Worm (Caenorhabditis elegans) whole organism, mixed stage, embryonic: Measurements from ENCODE around the gene T26H5.4.

ENCODE experiments used
- M03D4.4 ChIP-seq: sonication (generic microtip); optimal IDR thresholded peaks from 2 replicates; lab custom pipeline; 2017; ENCODE audit warnings: mild to moderate bottlenecking, missing genetic modification characterization, missing compliant biosample characterization
- bed-3 ChIP-seq: fragments of 200-800 bp; sonication (Bioruptor generic); optimal IDR thresholded peaks from 3 replicates; lab custom pipeline; 2018; ENCODE audit warnings: mild to moderate bottlenecking, missing genetic modification characterization, moderate library complexity, missing compliant biosample characterization
- blmp-1 ChIP-seq: fragments of 150-350 bp; optimal IDR thresholded peaks from 2 replicates; lab custom pipeline; 2014; ENCODE audit warnings: missing biosample characterization, missing genetic modification characterization
- ceh-39 ChIP-seq: fragments of 150-350 bp; optimal IDR thresholded peaks from 2 replicates; lab custom pipeline; 2014; ENCODE audit warnings: missing biosample characterization, missing genetic modification characterization
- ceh-43 ChIP-seq: fragments of 200-800 bp; sonication (Bioruptor generic); optimal IDR thresholded peaks from 2 replicates; lab custom pipeline; 2018; ENCODE audit warnings: mild to moderate bottlenecking, missing genetic modification characterization, moderate library complexity, missing compliant biosample characterization
- ceh-83 ChIP-seq: fragments of 200-800 bp; sonication (Bioruptor generic); optimal IDR thresholded peaks from 2 replicates; lab custom pipeline; 2018; ENCODE audit warnings: mild to moderate bottlenecking, missing genetic modification characterization, missing compliant biosample characterization
- ces-1 ChIP-seq: fragments of 150-350 bp; optimal IDR thresholded peaks from 2 replicates; lab custom pipeline; 2014; ENCODE audit warnings: missing biosample characterization, missing genetic modification reagents, missing genetic modification characterization
- cnd-1 ChIP-seq: fragments of 200-800 bp; sonication (Bioruptor generic); optimal IDR thresholded peaks from 2 replicates; lab custom pipeline; 2018; ENCODE audit warnings: mild to moderate bottlenecking, missing genetic modification characterization, missing compliant biosample characterization
- drap-1 ChIP-seq: fragments of 200-800 bp; sonication (Bioruptor generic); optimal IDR thresholded peaks from 3 replicates; lab custom pipeline; 2018; ENCODE audit warnings: mild to moderate bottlenecking, missing genetic modification characterization, missing compliant biosample characterization
- elt-1 ChIP-seq: sonication (generic microtip); optimal IDR thresholded peaks from 2 replicates; lab custom pipeline; 2017; ENCODE audit warnings: missing genetic modification characterization, mild to moderate bottlenecking, missing compliant biosample characterization, antibody characterized with exemption, moderate library complexity, borderline replicate concordance; ENCODE audit not compliant: insufficient read depth
- elt-3 ChIP-seq: fragments of 150-350 bp; optimal IDR thresholded peaks from 2 replicates; lab custom pipeline; 2014; ENCODE audit warnings: missing biosample characterization, missing genetic modification characterization
- flh-1 ChIP-seq: fragments of 200-800 bp; sonication (Bioruptor generic); optimal IDR thresholded peaks from 2 replicates; lab custom pipeline; 2018; ENCODE audit warnings: mild to moderate bottlenecking, missing genetic modification characterization, moderate library complexity, missing compliant biosample characterization
- ham-2 ChIP-seq: fragments of 200-800 bp; sonication (Bioruptor generic); optimal IDR thresholded peaks from 2 replicates; lab custom pipeline; 2018; ENCODE audit warnings: mild to moderate bottlenecking, missing genetic modification characterization, missing compliant biosample characterization
- hlh-1 ChIP-seq: fragments of 150-350 bp; optimal IDR thresholded peaks from 2 replicates; lab custom pipeline; 2014; ENCODE audit warnings: missing biosample characterization, missing genetic modification reagents, missing genetic modification characterization
- lin-13 ChIP-seq: fragments of 150-350 bp; optimal IDR thresholded peaks from 2 replicates; lab custom pipeline; 2014; ENCODE audit warnings: missing biosample characterization, missing genetic modification characterization
- lin-32 ChIP-seq: fragments of 200-800 bp; sonication (Bioruptor generic); optimal IDR thresholded peaks from 2 replicates; lab custom pipeline; 2018; ENCODE audit warnings: mild to moderate bottlenecking, missing genetic modification characterization, missing compliant biosample characterization
- lsy-2 ChIP-seq: fragments of 150-350 bp; optimal IDR thresholded peaks from 2 replicates; lab custom pipeline; 2014; ENCODE audit warnings: missing biosample characterization, missing genetic modification characterization
- mab-5 ChIP-seq: fragments of 150-350 bp; optimal IDR thresholded peaks from 2 replicates; lab custom pipeline; 2014; ENCODE audit warnings: missing biosample characterization, missing genetic modification characterization
- mep-1 ChIP-seq: fragments of 150-350 bp; optimal IDR thresholded peaks from 2 replicates; lab custom pipeline; 2017; ENCODE audit warnings: missing biosample characterization, missing genetic modification reagents, missing genetic modification characterization, inconsistent platforms
- mls-2 ChIP-seq: sonication (generic microtip); optimal IDR thresholded peaks from 2 replicates; lab custom pipeline; 2016; ENCODE audit warnings: mild to moderate bottlenecking, missing genetic modification characterization, moderate library complexity, missing compliant biosample characterization
- nhr-12 ChIP-seq: fragments of 150-350 bp; optimal IDR thresholded peaks from 2 replicates; lab custom pipeline; 2014; ENCODE audit warnings: missing biosample characterization, missing genetic modification characterization
- nhr-2 ChIP-seq: fragments of 150-350 bp; optimal IDR thresholded peaks from 2 replicates; lab custom pipeline; 2014; ENCODE audit warnings: missing biosample characterization, missing genetic modification characterization
- nhr-237 ChIP-seq: fragments of 150-350 bp; optimal IDR thresholded peaks from 2 replicates; lab custom pipeline; 2014; ENCODE audit warnings: missing biosample characterization, missing genetic modification characterization
- nhr-28 ChIP-seq: fragments of 150-350 bp; optimal IDR thresholded peaks from 2 replicates; lab custom pipeline; 2014; ENCODE audit warnings: missing biosample characterization, missing genetic modification characterization
- nhr-76 ChIP-seq: sonication (generic microtip); optimal IDR thresholded peaks from 2 replicates; lab custom pipeline; 2017; ENCODE audit warnings: missing biosample characterization, missing genetic modification characterization
- pha-4 ChIP-seq: fragments of 150-350 bp; optimal IDR thresholded peaks from 2 replicates; lab custom pipeline; 2018; ENCODE audit warnings: missing biosample characterization, missing genetic modification reagents, missing genetic modification characterization
- sem-2 ChIP-seq: fragments of 200-800 bp; sonication (Bioruptor generic); optimal IDR thresholded peaks from 2 replicates; lab custom pipeline; 2018; ENCODE audit warnings: mild to moderate bottlenecking, missing genetic modification characterization, missing compliant biosample characterization
- snpc-4 ChIP-seq: fragments of 150-350 bp; optimal IDR thresholded peaks from 2 replicates; lab custom pipeline; 2014; ENCODE audit warnings: missing biosample characterization, missing genetic modification characterization
- sptf-1 ChIP-seq: sonication (generic microtip); optimal IDR thresholded peaks from 2 replicates; lab custom pipeline; 2017; ENCODE audit warnings: mild to moderate bottlenecking, missing genetic modification characterization, moderate library complexity, missing compliant biosample characterization
- tbx-8 ChIP-seq: fragments of 200-800 bp; sonication (Bioruptor generic); optimal IDR thresholded peaks from 2 replicates; lab custom pipeline; 2018; ENCODE audit warnings: mild to moderate bottlenecking, missing genetic modification characterization, moderate library complexity, missing compliant biosample characterization
- unc-120 ChIP-seq: sonication (generic microtip); optimal IDR thresholded peaks from 2 replicates; lab custom pipeline; 2017; ENCODE audit warnings: missing genetic modification characterization, missing compliant biosample characterization; ENCODE audit not compliant: poor library complexity, severe bottlenecking
- unc-39 ChIP-seq: fragments of 150-350 bp; optimal IDR thresholded peaks from 2 replicates; lab custom pipeline; 2014; ENCODE audit warnings: missing biosample characterization, missing genetic modification characterization
- unc-62 ChIP-seq: fragments of 150-350 bp; optimal IDR thresholded peaks from 2 replicates; lab custom pipeline; 2014; ENCODE audit warnings: missing biosample characterization, missing genetic modification reagents, missing genetic modification characterization
- zip-8 ChIP-seq: fragments of 150-350 bp; optimal IDR thresholded peaks from 2 replicates; lab custom pipeline; 2014; ENCODE audit warnings: missing biosample characterization, missing genetic modification characterization
- ztf-11 ChIP-seq: fragments of 150-350 bp; optimal IDR thresholded peaks from 2 replicates; lab custom pipeline; 2014; ENCODE audit warnings: missing biosample characterization, missing genetic modification characterization

The T26H5.4 gene

DNA sequence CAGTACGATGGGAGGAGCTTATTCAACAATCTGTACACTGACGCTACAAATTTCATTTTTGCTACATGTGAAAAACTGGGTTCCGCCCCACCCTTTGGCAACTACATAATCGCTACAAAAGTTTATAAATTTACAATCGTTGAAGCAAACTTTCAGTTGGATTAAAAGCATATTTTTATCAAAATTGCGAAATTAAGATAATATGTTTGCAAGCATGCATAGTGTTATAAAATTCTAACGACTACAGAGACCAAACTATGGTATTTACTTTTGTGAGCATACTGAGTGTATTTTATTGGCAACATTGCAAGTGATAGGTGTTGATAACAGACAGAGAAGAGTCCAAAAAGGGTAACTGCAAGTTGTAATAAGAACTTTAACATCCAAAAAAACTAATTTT lies 30.1 kb upstream of the T26H5.4 start, which contains the start of gene C06B8.2:
C06B8.2 (minus strand) TSS at position 153 of the 400 bp plus-strand sequence.
- no peak for TF ChIP-seq cnd-1 (tag; lab: Kevin White, UChicago)
- TF ChIP-seq, all 35 proteins: peak for 0

- TF ChIP-seq mep-1 (tag; lab: Kevin White, UChicago): no peak
- no peak for TF ChIP-seq sptf-1 (tag; lab: Kevin White, UChicago)
- no peak for TF ChIP-seq nhr-28 (tag; lab: Kevin White, UChicago)
- no peak for TF ChIP-seq ceh-39 (tag; lab: Kevin White, UChicago)
- no peak for TF ChIP-seq elt-3
- no peak for TF ChIP-seq zip-8
- no peak for TF ChIP-seq mab-5 (tag; lab: Kevin White, UChicago)
- no peak for TF ChIP-seq ztf-11 (tag; lab: Kevin White, UChicago)
- no peak for TF ChIP-seq hlh-1
- TF ChIP-seq ceh-43: no peak
- TF ChIP-seq M03D4.4 (tag; lab: Kevin White, UChicago): no peak
- TF ChIP-seq unc-120 (tag; lab: Kevin White, UChicago): no peak
- TF ChIP-seq nhr-76 (tag; lab: Kevin White, UChicago): no peak
- TF ChIP-seq ces-1 (GFP tag; lab: Kevin White, UChicago): no peak
- TF ChIP-seq elt-1 (tag; lab: Kevin White, UChicago): no peak
- TF ChIP-seq unc-62 (GFP tag; lab: Kevin White, UChicago): no peak
- TF ChIP-seq lin-32 (GFP tag; lab: Kevin White, UChicago): no peak
- no peak for TF ChIP-seq snpc-4 (tag; lab: Kevin White, UChicago)
These were observed 22.5 kb upstream of the T26H5.4 start, which contains the start of gene dpf-1 for ce11 chrV:15471029-15471428. dpf-1 (plus strand) TSS chrV:15471329.

ce11 chrV:15466719-15467118 lies 18.2 kb upstream of the T26H5.4 start:
- no peak for TF ChIP-seq mep-1 (tag; lab: Kevin White, UChicago)
- TF ChIP-seq zip-8: no peak
- no peak for TF ChIP-seq blmp-1 (tag; lab: Kevin White, UChicago)
- no peak for TF ChIP-seq sptf-1 (tag; lab: Kevin White, UChicago)
- TF ChIP-seq, all 35 proteins: peak for 0

DNA sequence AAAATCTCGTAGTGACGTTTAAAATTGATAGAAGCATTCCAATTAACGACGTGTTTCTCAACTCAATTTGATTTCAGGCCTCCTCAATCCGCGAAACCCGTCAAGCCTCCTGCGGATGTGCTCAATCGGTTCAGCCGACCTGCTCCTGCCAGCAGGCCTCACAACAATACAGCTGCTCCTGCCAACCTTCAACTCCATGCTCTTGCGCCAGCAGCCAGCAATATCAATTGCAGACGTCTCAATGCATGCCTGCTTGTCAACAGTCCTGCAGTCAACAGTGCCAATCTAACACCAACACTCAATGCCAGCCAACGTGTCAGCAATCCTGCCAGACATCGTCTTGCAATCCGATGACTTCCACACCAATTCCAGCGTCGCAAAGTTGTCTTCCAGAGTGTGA lies 17.5 kb upstream of the T26H5.4 start:
- TF ChIP-seq drap-1 (GFP tag; lab: Kevin White, UChicago): peak; percentile 4
- TF ChIP-seq bed-3 (GFP tag; lab: Kevin White, UChicago): no peak

- TF ChIP-seq bed-3 (GFP tag; lab: Kevin White, UChicago) (peak; percentile 81), hlh-1 (peak; percentile 37), flh-1 (peak; percentile 63), pha-4 (tag; lab: Kevin White, UChicago) (peak; percentile 13), nhr-12 (tag; lab: Kevin White, UChicago) (no peak), cnd-1 (tag; lab: Kevin White, UChicago) (peak; percentile 78), nhr-76 (tag; lab: Kevin White, UChicago) (no peak), elt-1 (tag; lab: Kevin White, UChicago) (no peak), sptf-1 (tag; lab: Kevin White, UChicago) (peak; percentile 93), mab-5 (tag; lab: Kevin White, UChicago) (no peak), unc-62 (GFP tag; lab: Kevin White, UChicago) (peak; percentile 42), blmp-1 (tag; lab: Kevin White, UChicago) (no peak), ces-1 (GFP tag; lab: Kevin White, UChicago) (no peak), ceh-83 (GFP tag; lab: Kevin White, UChicago) (peak; percentile 92), lin-32 (GFP tag; lab: Kevin White, UChicago) (peak; percentile 75), elt-3 (peak; percentile 41), mep-1 (tag; lab: Kevin White, UChicago) (peak; percentile 47), lin-13 (peak; percentile 61), ceh-43 (peak; percentile 83), snpc-4 (tag; lab: Kevin White, UChicago) (no peak), nhr-2 (tag; lab: Kevin White, UChicago) (peak; percentile 14), sem-2 (peak; percentile 68), zip-8 (no peak), ham-2 (peak; percentile 85), ztf-11 (tag; lab: Kevin White, UChicago) (peak; percentile 35), ceh-39 (tag; lab: Kevin White, UChicago) (no peak), unc-120 (tag; lab: Kevin White, UChicago) (peak; percentile 96), mls-2 (tag; lab: Kevin White, UChicago) (peak; percentile 89), tbx-8 (GFP tag; lab: Kevin White, UChicago) (peak; percentile 63), unc-39 (tag; lab: Kevin White, UChicago) (no peak), drap-1 (GFP tag; lab: Kevin White, UChicago) (peak; percentile 97), nhr-237 (peak; percentile 35), lsy-2 (tag; lab: Kevin White, UChicago) (no peak), M03D4.4 (tag; lab: Kevin White, UChicago) (peak; percentile 85), nhr-28 (tag; lab: Kevin White, UChicago) (peak; percentile 31)
These were observed 16.7 kb upstream of the T26H5.4 start, which contains the start of gene pqn-71 for ce11 chrV:15465032-15465727. pqn-71 (plus strand) TSS chrV:15465677.
